Fruit fly (Drosophila melanogaster): Measurements from ENCODE around the gene Stat92E.
A peak's percentile ranks its signal among the peaks of the same experiment; 100 is the strongest.

DNA sequence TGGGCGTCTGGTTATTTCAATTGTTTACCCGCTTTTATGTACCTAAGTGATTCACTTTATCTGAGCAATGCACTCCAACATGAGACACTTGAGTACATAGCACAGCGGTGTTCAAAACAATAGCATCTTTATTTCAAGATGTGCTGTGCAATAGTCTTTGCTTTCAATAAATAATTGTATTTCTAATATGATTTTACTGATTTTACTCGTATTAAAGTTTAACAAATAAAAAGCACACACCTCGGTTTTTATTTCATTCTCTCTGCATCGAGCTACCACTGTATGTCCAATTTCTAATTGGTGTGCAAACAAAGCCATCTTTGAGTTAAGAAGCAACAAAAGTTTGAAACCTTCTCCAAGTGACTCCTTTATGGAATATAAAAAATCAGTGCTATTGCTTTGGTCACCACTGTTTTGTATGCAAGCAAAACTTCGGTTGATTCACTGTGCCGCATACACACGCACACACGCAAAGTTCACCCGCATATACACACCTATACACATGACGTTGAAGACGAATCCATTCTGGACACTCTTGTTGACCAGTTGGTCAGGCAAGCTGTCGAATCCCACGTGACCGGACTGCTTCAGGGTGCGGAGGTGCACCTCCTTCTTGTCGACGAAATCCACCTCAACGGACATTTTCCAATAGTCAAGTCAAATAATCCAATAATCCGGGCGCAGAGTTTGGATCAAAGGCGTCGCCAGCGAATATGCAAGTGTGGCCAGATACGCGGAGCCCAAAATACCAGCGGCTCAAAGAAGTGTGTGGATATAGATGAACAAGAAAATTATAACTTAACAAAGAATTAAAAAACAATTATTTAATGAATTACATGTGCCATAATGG, 35.7 kb upstream of the Stat92E start, which contains the start of gene Septin2:
- peak; percentile 93 for TF ChIP-seq pdm3 (GFP tag; optimal IDR thresholded peaks at IDR 0.05)
- TF ChIP-seq CG3032 (tag; optimal IDR thresholded peaks at IDR 0.05), result peak; percentile 85
- peak; percentile 75 for TF ChIP-seq Gug (GFP tag; IDR thresholded peaks at IDR 0.05)
- TF ChIP-seq Smox (GFP tag; optimal IDR thresholded peaks at IDR 0.05), result peak; percentile 94
- peak; percentile 90 for TF ChIP-seq CG10631 (GFP tag; optimal IDR thresholded peaks at IDR 0.05)

Data from whole organism, prepupa.